Fruit fly (Drosophila melanogaster) whole organism, prepupa: ENCODE measurements around the gene GC1.

Experiments used
- CG10631 ChIP-seq: fragments of 200-800 bp; sonication (Bioruptor generic); optimal IDR thresholded peaks from 2 replicates; lab custom pipeline; 2016; ENCODE audit warnings: missing biosample characterization, missing genetic modification characterization
- CG10669 ChIP-seq: fragments of 200-800 bp; sonication (Bioruptor generic); optimal IDR thresholded peaks from 3 replicates; lab custom pipeline; 2018; ENCODE audit warnings: missing biosample characterization, mild to moderate bottlenecking, missing genetic modification characterization, moderate library complexity
- CG11294 ChIP-seq: fragments of 200-800 bp; sonication (Bioruptor generic); IDR thresholded peaks from 2 replicates; pipeline ENCODE4 v1.3.6; 2022; ENCODE audit warnings: missing biosample characterization, missing genetic modification characterization
- CG11902 ChIP-seq: fragments of 200-800 bp; sonication (Bioruptor generic); optimal IDR thresholded peaks from 3 replicates; lab custom pipeline; 2016; ENCODE audit warnings: missing biosample characterization, missing genetic modification characterization
- CG1621 ChIP-seq: fragments of 200-800 bp; sonication (Bioruptor generic); optimal IDR thresholded peaks from 3 replicates; lab custom pipeline; 2018; ENCODE audit warnings: missing biosample characterization, mild to moderate bottlenecking, missing genetic modification characterization
- CG3032 ChIP-seq: fragments of 200-800 bp; optimal IDR thresholded peaks from 2 replicates; lab custom pipeline; 2019; ENCODE audit warnings: missing biosample characterization, mild to moderate bottlenecking, missing genetic modification characterization, moderate library complexity
- CG32006 ChIP-seq: fragments of 200-800 bp; sonication (Bioruptor generic); optimal IDR thresholded peaks from 3 replicates; lab custom pipeline; 2017; ENCODE audit warnings: missing biosample characterization, mild to moderate bottlenecking, missing genetic modification characterization
- CG34406 ChIP-seq: fragments of 200-800 bp; sonication (Bioruptor generic); optimal IDR thresholded peaks from 3 replicates; lab custom pipeline; 2016; ENCODE audit warnings: missing biosample characterization, missing genetic modification characterization
- CG3919 ChIP-seq: fragments of 200-800 bp; sonication (Bioruptor generic); optimal IDR thresholded peaks from 3 replicates; lab custom pipeline; 2016; ENCODE audit warnings: missing biosample characterization, missing genetic modification characterization
- CG6276 ChIP-seq: fragments of 200-800 bp; sonication (Bioruptor generic); optimal IDR thresholded peaks from 2 replicates; lab custom pipeline; 2017; ENCODE audit warnings: missing biosample characterization, mild to moderate bottlenecking, missing genetic modification characterization
- CG6792 ChIP-seq: fragments of 200-800 bp; sonication (Bioruptor generic); optimal IDR thresholded peaks from 3 replicates; lab custom pipeline; 2016; ENCODE audit warnings: missing biosample characterization, missing genetic modification characterization
- CG6854 ChIP-seq: fragments of 200-800 bp; sonication (Bioruptor generic); optimal IDR thresholded peaks from 2 replicates; lab custom pipeline; 2017; ENCODE audit warnings: missing biosample characterization, mild to moderate bottlenecking, missing genetic modification characterization
- CG7368 ChIP-seq: fragments of 200-800 bp; sonication (Bioruptor generic); optimal IDR thresholded peaks from 3 replicates; lab custom pipeline; 2016; ENCODE audit warnings: missing biosample characterization, missing genetic modification characterization
- CG8632 ChIP-seq: fragments of 200-800 bp; sonication (Bioruptor generic); optimal IDR thresholded peaks from 3 replicates; lab custom pipeline; 2016; ENCODE audit warnings: missing biosample characterization, missing genetic modification characterization
- Eip75B ChIP-seq: fragments of 200-800 bp; sonication (Bioruptor generic); optimal IDR thresholded peaks from 3 replicates; lab custom pipeline; 2016; ENCODE audit warnings: missing biosample characterization, missing genetic modification characterization
- Eip78C ChIP-seq: fragments of 200-800 bp; sonication (Bioruptor generic); peaks from one replicate; lab custom pipeline; 2016; ENCODE audit warnings: missing biosample characterization, missing genetic modification characterization
- Eip93F ChIP-seq: fragments of 200-800 bp; sonication (Bioruptor generic); optimal IDR thresholded peaks from 2 replicates; lab custom pipeline; 2016; ENCODE audit warnings: missing biosample characterization, mild to moderate bottlenecking, missing genetic modification characterization
- Ets21C ChIP-seq: fragments of 200-800 bp; sonication (Bioruptor generic); optimal IDR thresholded peaks from 3 replicates; lab custom pipeline; 2016; ENCODE audit warnings: missing biosample characterization, missing genetic modification characterization
- Ets96B ChIP-seq: fragments of 200-800 bp; optimal IDR thresholded peaks from 2 replicates; lab custom pipeline; 2019; ENCODE audit warnings: missing biosample characterization, mild to moderate bottlenecking, missing genetic modification characterization, moderate library complexity
- Hr39 ChIP-seq: fragments of 200-800 bp; sonication (Bioruptor generic); optimal IDR thresholded peaks from 2 replicates; lab custom pipeline; 2016; ENCODE audit warnings: missing biosample characterization, missing genetic modification characterization
- Hr4 ChIP-seq: fragments of 200-800 bp; sonication (Bioruptor generic); optimal IDR thresholded peaks from 3 replicates; lab custom pipeline; 2016; ENCODE audit warnings: missing biosample characterization, missing genetic modification characterization
- OdsH ChIP-seq: fragments of 200-800 bp; sonication (Bioruptor generic); optimal IDR thresholded peaks from 3 replicates; lab custom pipeline; 2016; ENCODE audit warnings: missing biosample characterization, missing genetic modification characterization
- Smox ChIP-seq: fragments of 200-800 bp; sonication (Bioruptor generic); optimal IDR thresholded peaks from 3 replicates; lab custom pipeline; 2016; ENCODE audit warnings: missing biosample characterization, missing genetic modification characterization
- Sox102F ChIP-seq: fragments of 200-800 bp; sonication (Bioruptor generic); optimal IDR thresholded peaks from 2 replicates; lab custom pipeline; 2016; ENCODE audit warnings: missing biosample characterization, mild to moderate bottlenecking, missing genetic modification characterization
- Sox14 ChIP-seq: fragments of 200-800 bp; sonication (Bioruptor generic); optimal IDR thresholded peaks from 3 replicates; lab custom pipeline; 2016; ENCODE audit warnings: missing biosample characterization, missing genetic modification characterization
- Sox15 ChIP-seq: fragments of 200-800 bp; sonication (Bioruptor generic); optimal IDR thresholded peaks from 3 replicates; lab custom pipeline; 2016; ENCODE audit warnings: missing biosample characterization, missing genetic modification characterization
- achi ChIP-seq: fragments of 200-800 bp; sonication (Bioruptor generic); optimal IDR thresholded peaks from 3 replicates; lab custom pipeline; 2016; ENCODE audit warnings: missing biosample characterization, missing genetic modification characterization
- acj6 ChIP-seq: fragments of 200-800 bp; sonication (Bioruptor generic); optimal IDR thresholded peaks from 3 replicates; lab custom pipeline; 2016; ENCODE audit warnings: missing biosample characterization, missing genetic modification characterization
- dsx ChIP-seq: fragments of 200-800 bp; optimal IDR thresholded peaks from 3 replicates; lab custom pipeline; 2019; ENCODE audit warnings: missing biosample characterization, mild to moderate bottlenecking, missing genetic modification characterization, moderate library complexity; ENCODE audit not compliant: poor library complexity, severe bottlenecking
- eg ChIP-seq: fragments of 200-800 bp; sonication (Bioruptor generic); IDR thresholded peaks from 3 replicates; pipeline ENCODE4 v1.3.6; 2022; ENCODE audit warnings: missing biosample characterization, missing genetic modification characterization
- esn ChIP-seq: fragments of 200-800 bp; sonication (Bioruptor generic); optimal IDR thresholded peaks from 2 replicates; lab custom pipeline; 2016; ENCODE audit warnings: missing biosample characterization, mild to moderate bottlenecking, missing genetic modification characterization, moderate library complexity
- fd59A ChIP-seq: fragments of 200-800 bp; sonication (Bioruptor generic); optimal IDR thresholded peaks from 2 replicates; lab custom pipeline; 2017; ENCODE audit warnings: missing biosample characterization, mild to moderate bottlenecking, missing genetic modification characterization, missing genetic modification reagents
- fd85E ChIP-seq: fragments of 200-800 bp; sonication (Bioruptor generic); optimal IDR thresholded peaks from 3 replicates; lab custom pipeline; 2016; ENCODE audit warnings: missing biosample characterization, missing genetic modification characterization
- fkh ChIP-seq: fragments of 200-800 bp; sonication (Bioruptor generic); optimal IDR thresholded peaks from 3 replicates; lab custom pipeline; 2017; ENCODE audit warnings: missing biosample characterization, mild to moderate bottlenecking, missing genetic modification characterization, moderate library complexity
- lz ChIP-seq: fragments of 200-800 bp; sonication (Bioruptor generic); optimal IDR thresholded peaks from 3 replicates; lab custom pipeline; 2016; ENCODE audit warnings: missing biosample characterization, missing genetic modification characterization
- pdm3 ChIP-seq: fragments of 200-800 bp; sonication (Bioruptor generic); optimal IDR thresholded peaks from 3 replicates; lab custom pipeline; 2016; ENCODE audit warnings: missing biosample characterization, missing genetic modification characterization
- spab ChIP-seq: fragments of 200-800 bp; sonication (Bioruptor generic); optimal IDR thresholded peaks from 2 replicates; lab custom pipeline; 2017; ENCODE audit warnings: missing biosample characterization, mild to moderate bottlenecking, missing genetic modification characterization, missing genetic modification reagents
- ss ChIP-seq, 2 experiments: fragments of 200-800 bp; sonication (Bioruptor generic); optimal IDR thresholded peaks; 2 replicates in 1 of 2; 3 replicates in 1 of 2; lab custom pipeline; 2017 to 2018; ENCODE audit warnings: mild to moderate bottlenecking in 2 of 2, missing biosample characterization in 2 of 2, missing genetic modification characterization in 2 of 2, moderate library complexity in 1 of 2
- svp ChIP-seq: fragments of 200-800 bp; sonication (Bioruptor generic); peaks from one replicate; lab custom pipeline; 2016; ENCODE audit warnings: missing biosample characterization, missing genetic modification characterization
- vri ChIP-seq: fragments of 200-800 bp; sonication (Bioruptor generic); optimal IDR thresholded peaks from 3 replicates; lab custom pipeline; 2016; ENCODE audit warnings: missing biosample characterization, mild to moderate bottlenecking, missing genetic modification characterization

Gene GC1

DNA sequence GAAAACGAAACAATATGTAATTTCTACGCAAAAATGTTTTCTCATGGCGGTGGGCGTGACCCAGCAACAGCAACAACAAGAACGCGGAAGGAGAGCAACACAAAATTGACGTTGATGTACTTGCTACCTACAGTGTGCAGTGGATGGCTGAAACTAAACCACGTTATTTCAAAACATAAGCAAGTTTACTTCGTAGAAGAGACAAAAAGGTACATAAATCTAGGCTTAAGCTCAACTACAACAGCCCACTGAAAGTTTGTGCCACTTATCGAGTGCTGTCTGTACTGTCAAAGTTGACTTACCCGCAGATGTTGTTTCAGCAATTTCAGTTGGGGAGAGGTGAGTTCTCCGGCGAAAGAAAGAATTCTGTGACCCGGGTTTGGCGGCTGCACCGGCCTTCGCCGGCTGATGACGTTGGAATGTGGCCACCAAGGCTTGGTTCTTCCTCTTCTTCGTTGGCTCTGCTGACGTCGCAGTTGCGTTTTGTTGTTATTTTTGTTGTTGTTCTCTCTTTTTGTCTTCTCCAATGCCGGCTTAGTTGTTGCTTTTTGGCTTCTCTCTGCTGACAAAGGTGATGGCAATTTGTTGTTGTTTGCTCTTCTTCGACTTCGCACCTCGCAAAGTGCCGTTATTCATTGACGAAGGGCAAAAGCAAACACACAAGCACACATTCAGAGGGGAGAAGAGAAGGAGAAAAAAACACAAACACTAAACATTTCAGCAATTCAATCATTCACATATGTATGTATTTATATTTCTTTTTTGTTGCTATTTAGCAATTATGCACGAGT is 20.2 kb upstream of the GC1 start (continued):
- TF ChIP-seq achi (peak; percentile 68), vri (peak; percentile 53), fd59A (GFP tag; lab: Kevin White, UChicago) (peak; percentile 35), CG7368 (GFP tag; lab: Kevin White, UChicago) (peak; percentile 60), Ets21C (GFP tag; lab: Kevin White, UChicago) (peak; percentile 64), spab (GFP tag; lab: Kevin White, UChicago) (peak; percentile 61), CG6276 (GFP tag; lab: Kevin White, UChicago) (peak; percentile 16), CG8632 (GFP tag; lab: Kevin White, UChicago) (peak; percentile 55), Sox14 (peak; percentile 77), Eip78C (GFP tag; lab: Kevin White, UChicago) (peak; percentile 87)
- TF ChIP-seq, all 60 proteins: peak for 49

dm6 chr3R:11947959-11948358 is 19.5 kb upstream of the GC1 start:
- TF ChIP-seq eg (GFP tag; lab: Robert Waterston, UW) (0 out of 3 replicates have a peak, but pooled peaks have one; percentile 15), svp (GFP tag; lab: Kevin White, UChicago) (peak; percentile 33), CG32006 (GFP tag; lab: Kevin White, UChicago) (peak; percentile 11), CG10631 (GFP tag; lab: Kevin White, UChicago) (no peak)

DNA sequence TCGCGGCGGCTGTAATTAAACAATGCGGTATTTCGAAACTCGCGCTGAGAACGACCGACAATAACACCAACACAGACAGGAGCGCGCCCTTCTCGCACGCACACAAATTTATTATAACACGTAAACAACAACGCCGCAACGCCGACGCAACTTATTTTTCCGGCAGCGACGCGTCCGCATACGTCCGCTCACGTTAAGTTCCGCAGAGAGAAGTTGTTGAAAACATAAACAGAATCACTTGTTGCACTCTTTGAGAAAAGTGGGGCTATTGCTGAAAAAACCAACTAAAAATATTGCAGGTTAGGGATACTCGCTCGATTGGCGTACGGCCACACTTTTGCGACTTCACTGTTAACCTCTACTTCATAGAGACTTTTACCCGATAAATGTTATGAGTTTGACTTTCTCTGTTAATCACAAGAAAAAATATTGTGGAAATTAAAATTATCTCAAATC is 18.6 kb upstream of the GC1 start, which contains the start of gene Cad87A:
TSS of gene Cad87A (minus strand) at position 227 of the 456 bp plus-strand sequence.
- TF ChIP-seq Ets21C (GFP tag; lab: Kevin White, UChicago) (no peak), CG6854 (GFP tag; lab: Kevin White, UChicago) (peak; percentile 19), ss (GFP tag; optimal IDR thresholded peaks at IDR 0.05; lab: Kevin White, UChicago) (peak; percentile 51 to 55), CG1621 (tag; lab: Kevin White, UChicago) (peak; percentile 44), CG11294 (GFP tag; lab: Robert Waterston, UW) (no peak), Sox102F (GFP tag; lab: Kevin White, UChicago) (no peak), dsx (GFP tag; lab: Kevin White, UChicago) (peak; percentile 45), vri (peak; percentile 17), CG3032 (tag; lab: Kevin White, UChicago) (peak; percentile 3), fkh (GFP tag; lab: Kevin White, UChicago) (peak; percentile 82), Eip78C (GFP tag; lab: Kevin White, UChicago) (peak; percentile 64)

dm6 chr3R:11949387-11950029 is 18.0 kb upstream of the GC1 start, which contains the start of gene CG31211:
Gene CG31211, plus strand, starts transcription at chr3R:11949680.
- TF ChIP-seq CG11902 = no peak
- TF ChIP-seq svp (GFP tag; lab: Kevin White, UChicago) = peak; percentile 84
- TF ChIP-seq CG34406 (GFP tag; lab: Kevin White, UChicago) = no peak
- TF ChIP-seq Eip78C (GFP tag; lab: Kevin White, UChicago) = no peak
- no peak for TF ChIP-seq CG6792 (GFP tag; lab: Kevin White, UChicago)
- no peak for TF ChIP-seq Ets96B (tag; lab: Kevin White, UChicago)
- no peak for TF ChIP-seq Eip75B
- no peak for TF ChIP-seq Sox15 (GFP tag; lab: Kevin White, UChicago)
- TF ChIP-seq CG10669 = no peak
- no peak for TF ChIP-seq achi
- peak; percentile 25 for TF ChIP-seq esn (GFP tag; lab: Kevin White, UChicago)
- TF ChIP-seq Smox (GFP tag; lab: Kevin White, UChicago) = no peak
- no peak for TF ChIP-seq fd85E (GFP tag; lab: Kevin White, UChicago)
- peak; percentile 9 for TF ChIP-seq OdsH
- TF ChIP-seq CG3919 = peak; percentile 44
- TF ChIP-seq Sox102F (GFP tag; lab: Kevin White, UChicago) = no peak
- peak; percentile 4 for TF ChIP-seq lz (GFP tag; lab: Kevin White, UChicago)
- peak; percentile 8 for TF ChIP-seq acj6 (GFP tag; lab: Kevin White, UChicago)
- TF ChIP-seq pdm3 (GFP tag; lab: Kevin White, UChicago) = peak; percentile 13
- no peak for TF ChIP-seq eg (GFP tag; lab: Robert Waterston, UW)
- no peak for TF ChIP-seq CG3032 (tag; lab: Kevin White, UChicago)
- TF ChIP-seq Hr4 = peak; percentile 43
- TF ChIP-seq CG8632 (GFP tag; lab: Kevin White, UChicago) = no peak
- TF ChIP-seq ss (GFP tag; optimal IDR thresholded peaks at IDR 0.05; lab: Kevin White, UChicago) = peak in 1 of 2 experiments; percentile 15
- no peak for TF ChIP-seq Sox14
- peak; percentile 21 for TF ChIP-seq Hr39 (GFP tag; lab: Kevin White, UChicago)
- no peak for TF ChIP-seq Eip93F (GFP tag; lab: Kevin White, UChicago)
